Fruit fly (Drosophila melanogaster) whole organism, pupa: ENCODE measurements around the gene stol.

Experiments used
- CG10348 ChIP-seq: fragments of 200-800 bp; sonication (Bioruptor generic); IDR thresholded peaks from 2 replicates; pipeline ENCODE4 v1.3.6; 2022; ENCODE audit warnings: missing biosample characterization, missing genetic modification characterization
- CG12605 ChIP-seq: fragments of 200-800 bp; sonication (Bioruptor generic); IDR thresholded peaks from 2 replicates; pipeline ENCODE4 v1.3.6; 2022; ENCODE audit warnings: missing biosample characterization, missing genetic modification characterization
- CG13204 ChIP-seq: fragments of 200-800 bp; sonication (Bioruptor generic); optimal IDR thresholded peaks from 2 replicates; lab custom pipeline; 2018; ENCODE audit warnings: missing biosample characterization, mild to moderate bottlenecking, missing genetic modification characterization, moderate library complexity
- CG14655 ChIP-seq: fragments of 200-800 bp; sonication (Bioruptor generic); optimal IDR thresholded peaks from 3 replicates; lab custom pipeline; 2017; ENCODE audit warnings: mild to moderate bottlenecking, missing biosample characterization, missing genetic modification reagents, missing genetic modification characterization
- CG15710 ChIP-seq: fragments of 200-800 bp; sonication (Bioruptor generic); optimal IDR thresholded peaks from 2 replicates; lab custom pipeline; 2018; ENCODE audit warnings: missing biosample characterization, mild to moderate bottlenecking, missing genetic modification characterization, moderate library complexity
- CG17806 ChIP-seq: fragments of 200-800 bp; sonication (Bioruptor generic); optimal IDR thresholded peaks from 2 replicates; lab custom pipeline; 2018; ENCODE audit warnings: missing biosample characterization, mild to moderate bottlenecking, missing genetic modification characterization, moderate library complexity
- CG32121 ChIP-seq: fragments of 200-800 bp; sonication (Bioruptor generic); IDR thresholded peaks from 2 replicates; pipeline ENCODE4 v1.3.6; 2022; ENCODE audit warnings: missing biosample characterization, missing genetic modification characterization
- CG34367 ChIP-seq: fragments of 200-800 bp; sonication (Bioruptor generic); optimal IDR thresholded peaks from 2 replicates; lab custom pipeline; 2018; ENCODE audit warnings: missing biosample characterization, mild to moderate bottlenecking, missing genetic modification characterization
- CG4496 ChIP-seq: fragments of 200-800 bp; sonication (Bioruptor generic); IDR thresholded peaks from 3 replicates; pipeline ENCODE4 v1.3.6; 2022; ENCODE audit warnings: missing biosample characterization, missing genetic modification characterization
- CG8159 ChIP-seq: fragments of 200-800 bp; sonication (Bioruptor generic); optimal IDR thresholded peaks from 3 replicates; lab custom pipeline; 2018; ENCODE audit warnings: missing biosample characterization, mild to moderate bottlenecking, missing genetic modification characterization, moderate library complexity
- CG8301 ChIP-seq: fragments of 200-800 bp; sonication (Bioruptor generic); optimal IDR thresholded peaks from 2 replicates; lab custom pipeline; 2018; ENCODE audit warnings: missing biosample characterization, mild to moderate bottlenecking, missing genetic modification characterization
- CG9948 ChIP-seq: fragments of 200-800 bp; sonication (Bioruptor generic); optimal IDR thresholded peaks from 2 replicates; lab custom pipeline; 2018; ENCODE audit warnings: missing biosample characterization, mild to moderate bottlenecking, missing genetic modification characterization, moderate library complexity
- D1 ChIP-seq: fragments of 200-800 bp; sonication (Bioruptor generic); optimal IDR thresholded peaks from 2 replicates; lab custom pipeline; 2018; ENCODE audit warnings: missing biosample characterization, mild to moderate bottlenecking, missing genetic modification characterization, moderate library complexity
- EcR ChIP-seq: fragments of 200-800 bp; sonication (Bioruptor generic); optimal IDR thresholded peaks from 3 replicates; lab custom pipeline; 2019; ENCODE audit warnings: missing biosample characterization, missing genetic modification characterization, mild to moderate bottlenecking, moderate library complexity, missing genetic modification reagents
- Ets98B ChIP-seq: fragments of 200-800 bp; sonication (Bioruptor generic); IDR thresholded peaks from 2 replicates; pipeline ENCODE4 v1.3.6; 2022; ENCODE audit warnings: missing biosample characterization, missing genetic modification characterization
- Pif1A ChIP-seq: fragments of 200-800 bp; sonication (Bioruptor generic); optimal IDR thresholded peaks from 3 replicates; lab custom pipeline; 2016; ENCODE audit warnings: missing biosample characterization, missing genetic modification characterization
- Pif1B ChIP-seq: fragments of 200-800 bp; sonication (Bioruptor generic); optimal IDR thresholded peaks from 3 replicates; lab custom pipeline; 2016; ENCODE audit warnings: missing biosample characterization, missing genetic modification characterization
- Snoo ChIP-seq: fragments of 200-800 bp; sonication (Bioruptor generic); optimal IDR thresholded peaks from 3 replicates; lab custom pipeline; 2017; ENCODE audit warnings: missing biosample characterization, mild to moderate bottlenecking, missing genetic modification characterization, inconsistent platforms
- fd96Ca ChIP-seq: fragments of 200-800 bp; sonication (Bioruptor generic); IDR thresholded peaks from 3 replicates; pipeline ENCODE4 v1.3.6; 2022; ENCODE audit warnings: missing biosample characterization, missing genetic modification characterization
- gl ChIP-seq: fragments of 200-800 bp; sonication (Bioruptor generic); optimal IDR thresholded peaks from 2 replicates; lab custom pipeline; 2018; ENCODE audit warnings: missing biosample characterization, mild to moderate bottlenecking, missing genetic modification characterization
- rn ChIP-seq: fragments of 200-800 bp; sonication (Bioruptor generic); IDR thresholded peaks from 2 replicates; pipeline ENCODE4 v1.3.6; 2022; ENCODE audit warnings: missing biosample characterization, missing genetic modification characterization

The stol gene

dm6 chr2L:15747394-15748260 is 29.6 kb upstream of the stol start, which contains the start of gene CycE:
TSS of gene CycE (minus strand) at chr2L:15748150.
- TF ChIP-seq EcR (GFP tag; lab: Kevin White, UChicago) (peak; percentile 43), CG8301 (no peak)

- peak; percentile 59 for TF ChIP-seq Pif1A (GFP tag; lab: Kevin White, UChicago)
- peak; percentile 70; the same call in 1 of the 3 replicates for TF ChIP-seq CG4496
- TF ChIP-seq CG13204 (GFP tag; lab: Kevin White, UChicago), result peak; percentile 35
- TF ChIP-seq fd96Ca, result no peak; the same call in 2 of the 3 replicates
- TF ChIP-seq CG15710 (tag; lab: Kevin White, UChicago), result peak; percentile 89
- TF ChIP-seq rn (GFP tag; lab: Robert Waterston, UW), result 0 out of 2 replicates have a peak, but pooled peaks have one; percentile 37
- TF ChIP-seq gl, result no peak
- no peak for TF ChIP-seq CG10348 (GFP tag; lab: Robert Waterston, UW)
- peak; percentile 62 for TF ChIP-seq Pif1B (GFP tag; lab: Kevin White, UChicago)
- TF ChIP-seq CG14655 (GFP tag; lab: Kevin White, UChicago), result no peak
- TF ChIP-seq Snoo (tag; lab: Kevin White, UChicago), result peak; percentile 84
- no peak for TF ChIP-seq CG12605 (GFP tag; lab: Robert Waterston, UW)
- TF ChIP-seq CG8159 (tag; lab: Kevin White, UChicago), result peak; percentile 93
- peak; percentile 64 for TF ChIP-seq CG32121 (GFP tag; lab: Robert Waterston, UW)
- TF ChIP-seq CG9948 (tag; lab: Kevin White, UChicago), result peak; percentile 89
- TF ChIP-seq CG17806 (tag; lab: Kevin White, UChicago), result peak; percentile 78
- TF ChIP-seq D1, result peak; percentile 86
- TF ChIP-seq CG8301, result peak; percentile 76
- peak; percentile 70 for TF ChIP-seq CG34367 (tag; lab: Kevin White, UChicago)
- no peak for TF ChIP-seq EcR (GFP tag; lab: Kevin White, UChicago)
- no peak for TF ChIP-seq Ets98B
These were observed 28.7 kb upstream of the stol start for dm6 chr2L:15746600-15747393.

dm6 chr2L:15745989-15746388 is 27.9 kb upstream of the stol start:
- TF ChIP-seq CG14655 (GFP tag; lab: Kevin White, UChicago) (no peak), CG9948 (tag; lab: Kevin White, UChicago) (no peak), CG15710 (tag; lab: Kevin White, UChicago) (no peak), CG10348 (GFP tag; lab: Robert Waterston, UW) (no peak), Pif1B (GFP tag; lab: Kevin White, UChicago) (no peak), EcR (GFP tag; lab: Kevin White, UChicago) (no peak), CG8159 (tag; lab: Kevin White, UChicago) (no peak), CG32121 (GFP tag; lab: Robert Waterston, UW) (no peak), CG17806 (tag; lab: Kevin White, UChicago) (no peak), Pif1A (GFP tag; lab: Kevin White, UChicago) (no peak), Ets98B (no peak)

dm6 chr2L:15745036-15745854 is 27.2 kb upstream of the stol start:
- TF ChIP-seq Ets98B, result no peak
- no peak; the same call in 2 of the 3 replicates for TF ChIP-seq fd96Ca
- peak; percentile 4 for TF ChIP-seq CG13204 (GFP tag; lab: Kevin White, UChicago)
- no peak for TF ChIP-seq CG14655 (GFP tag; lab: Kevin White, UChicago)
- TF ChIP-seq gl, result no peak
- no peak for TF ChIP-seq CG32121 (GFP tag; lab: Robert Waterston, UW)
- no peak for TF ChIP-seq CG12605 (GFP tag; lab: Robert Waterston, UW)
- no peak for TF ChIP-seq Snoo (tag; lab: Kevin White, UChicago)
- TF ChIP-seq EcR (GFP tag; lab: Kevin White, UChicago), result peak; percentile 88
- peak; percentile 13 for TF ChIP-seq CG8159 (tag; lab: Kevin White, UChicago)
- no peak for TF ChIP-seq D1
- no peak for TF ChIP-seq CG9948 (tag; lab: Kevin White, UChicago)
- no peak for TF ChIP-seq CG34367 (tag; lab: Kevin White, UChicago)
- no peak for TF ChIP-seq rn (GFP tag; lab: Robert Waterston, UW)
- 0 out of 3 replicates have a peak, but pooled peaks have one; percentile 18 for TF ChIP-seq CG4496
- no peak for TF ChIP-seq Pif1B (GFP tag; lab: Kevin White, UChicago)
- no peak for TF ChIP-seq CG10348 (GFP tag; lab: Robert Waterston, UW)
- no peak for TF ChIP-seq CG17806 (tag; lab: Kevin White, UChicago)
- TF ChIP-seq CG15710 (tag; lab: Kevin White, UChicago), result no peak
- no peak for TF ChIP-seq CG8301
- TF ChIP-seq Pif1A (GFP tag; lab: Kevin White, UChicago), result no peak
